Worm (Caenorhabditis elegans): ENCODE data around the gene sre-51.

ce11 chrII:12274944-12275343, 36.7 kb upstream of the sre-51 start, which contains the start of gene Y57A10A.27:
- no peak for TF ChIP-seq T22C8.4 (GFP tag; IDR thresholded peaks at IDR 0.05)
- TF ChIP-seq flt-1 (GFP tag; IDR thresholded peaks at IDR 0.05) = no peak

Data from whole organism, midembryonic.